Worm (Caenorhabditis elegans) whole organism, dauer: ENCODE measurements around the gene ZK792.5.

ENCODE experiments used
- unc-62 ChIP-seq: sonication (generic microtip); optimal IDR thresholded peaks from 2 replicates; lab custom pipeline; 2017; ENCODE audit warnings: missing biosample characterization, missing genetic modification reagents, missing genetic modification characterization

ZK792.5 gene

ce11 chrIV:11695634-11696033, 7.7 kb upstream of the ZK792.5 start:
- TF ChIP-seq unc-62 (GFP tag; lab: Kevin White, UChicago), result no peak

ce11 chrIV:11694143-11694542, 6.2 kb upstream of the ZK792.5 start, which contains the start of gene ZK792.7:
Gene ZK792.7, plus strand, starts transcription at chrIV:11694443.
- no peak for TF ChIP-seq unc-62 (GFP tag; lab: Kevin White, UChicago)

ce11 chrIV:11693493-11693892, 5.6 kb upstream of the ZK792.5 start, which contains the start of gene ZK792.12:
Gene ZK792.12, plus strand, starts transcription at chrIV:11693793.
- no peak for TF ChIP-seq unc-62 (GFP tag; lab: Kevin White, UChicago)

ce11 chrIV:11692071-11692673, 4.3 kb upstream of the ZK792.5 start:
- TF ChIP-seq unc-62 (GFP tag; lab: Kevin White, UChicago), result no peak

ce11 chrIV:11691524-11691923, 3.6 kb upstream of the ZK792.5 start:
- no peak for TF ChIP-seq unc-62 (GFP tag; lab: Kevin White, UChicago)

- no peak for TF ChIP-seq unc-62 (GFP tag; lab: Kevin White, UChicago)
These were observed 3.1 kb upstream of the ZK792.5 start, which contains the start of gene let-60 for ce11 chrIV:11690988-11691387. Gene let-60, minus strand, starts transcription at chrIV:11691088.

ce11 chrIV:11681905-11682304, 6.0 kb downstream of the ZK792.5 start, which contains the start of gene ZK792.4:
Gene ZK792.4, minus strand, starts transcription at chrIV:11682005.
- TF ChIP-seq unc-62 (GFP tag; lab: Kevin White, UChicago), result no peak

ce11 chrIV:11676054-11676453, 11.9 kb downstream of the ZK792.5 start, which contains the start of gene inx-9:
Gene inx-9, plus strand, starts transcription at chrIV:11676354.
- no peak for TF ChIP-seq unc-62 (GFP tag; lab: Kevin White, UChicago)

ce11 chrIV:11673543-11673942, 14.4 kb downstream of the ZK792.5 start, which contains the start of gene inx-8:
Gene inx-8, plus strand, starts transcription at chrIV:11673843.
- TF ChIP-seq unc-62 (GFP tag; lab: Kevin White, UChicago), result no peak

- TF ChIP-seq unc-62 (GFP tag; lab: Kevin White, UChicago), result no peak
These were observed 19.9 kb downstream of the ZK792.5 start, which contains the start of gene atg-4.2 for ce11 chrIV:11668001-11668400. Gene atg-4.2, plus strand, starts transcription at chrIV:11668024.

- no peak for TF ChIP-seq unc-62 (GFP tag; lab: Kevin White, UChicago)
These were observed 22.9 kb downstream of the ZK792.5 start, which contains the start of gene ZK809.9 for ce11 chrIV:11665010-11665409. Gene ZK809.9, plus strand, starts transcription at chrIV:11665310.

- no peak for TF ChIP-seq unc-62 (GFP tag; lab: Kevin White, UChicago)
These were observed 28.1 kb downstream of the ZK792.5 start, which contains the start of gene ZK792.1 for ce11 chrIV:11659794-11660312. Gene ZK792.1, plus strand, starts transcription at chrIV:11659844.

- no peak for TF ChIP-seq unc-62 (GFP tag; lab: Kevin White, UChicago)
These were observed 31.7 kb downstream of the ZK792.5 start, which contains the start of gene ZK809.5 for ce11 chrIV:11656144-11656780. Gene ZK809.5, plus strand, starts transcription at chrIV:11656730.

- no peak for TF ChIP-seq unc-62 (GFP tag; lab: Kevin White, UChicago)
These were observed 32.5 kb downstream of the ZK792.5 start, which contains the start of gene ent-1 for ce11 chrIV:11655370-11655769. Gene ent-1, minus strand, starts transcription at chrIV:11655470.

- TF ChIP-seq unc-62 (GFP tag; lab: Kevin White, UChicago), result no peak
These were observed 35.9 kb downstream of the ZK792.5 start, which contains the start of the genes acl-3 and ndub-6 for ce11 chrIV:11651965-11652453. Gene acl-3, minus strand, starts transcription at chrIV:11652023. Gene ndub-6, plus strand, starts transcription at chrIV:11652403.

- no peak for TF ChIP-seq unc-62 (GFP tag; lab: Kevin White, UChicago)
These were observed 37.6 kb downstream of the ZK792.5 start for ce11 chrIV:11650344-11650743.
